Worm (Caenorhabditis elegans): Measurements from ENCODE around the gene wip-1.

The wip-1 gene

DNA sequence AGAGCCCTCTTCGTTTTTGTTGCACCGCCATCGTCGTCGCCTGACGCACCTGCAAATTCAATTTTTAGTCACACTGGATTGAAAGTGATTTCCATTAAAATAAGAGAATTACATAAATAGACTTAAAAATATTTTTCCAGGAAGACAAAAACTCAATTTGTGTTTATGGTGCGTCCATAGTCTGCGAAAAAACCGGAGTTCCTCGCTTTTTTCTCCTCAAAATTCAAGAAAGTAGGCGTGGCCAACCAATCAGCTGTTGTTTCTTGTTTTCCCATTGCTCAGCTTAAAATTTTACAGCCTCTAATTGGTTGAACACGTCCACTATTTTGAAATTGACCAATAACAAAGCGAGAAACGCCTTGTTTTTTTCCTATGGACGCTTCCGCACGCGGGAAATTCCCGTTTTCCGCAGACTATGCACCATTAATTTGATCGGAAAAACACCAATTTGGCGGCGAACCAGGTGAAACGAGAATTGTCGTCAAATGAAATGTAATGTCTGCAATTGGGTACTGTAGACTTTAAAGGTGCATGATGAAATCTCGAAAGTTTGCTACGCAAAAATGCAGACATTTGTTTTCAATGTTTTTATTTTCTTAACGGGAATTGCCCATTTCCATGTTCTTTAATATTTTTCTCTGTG is 33.9 kb upstream of the wip-1 start, which contains the start of gene C27F2.7 (continued):
- TF ChIP-seq xnd-1 (tag; optimal IDR thresholded peaks at IDR 0.05) = peak; percentile 80
- TF ChIP-seq Y53F4B.3 (GFP tag; IDR thresholded peaks at IDR 0.05) = no peak
- TF ChIP-seq zfh-2 (GFP tag; conservative IDR thresholded peaks at IDR 0.05) = no peak
- no peak for TF ChIP-seq cebp-2 (GFP tag; IDR thresholded peaks at IDR 0.05)
- TF ChIP-seq somi-1 (GFP tag; optimal IDR thresholded peaks at IDR 0.05) = no peak
- TF ChIP-seq unc-130 (GFP tag; optimal IDR thresholded peaks at IDR 0.05) = peak; percentile 45
- no peak for TF ChIP-seq B0035.1 (tag; optimal IDR thresholded peaks at IDR 0.05)
- TF ChIP-seq madf-8 (GFP tag; conservative IDR thresholded peaks at IDR 0.05) = peak; percentile 90
- TF ChIP-seq egrh-3 (GFP tag; IDR thresholded peaks at IDR 0.05) = no peak
- peak; percentile 70; the same call in 1 of the 2 replicates for TF ChIP-seq madf-3 (GFP tag; IDR thresholded peaks at IDR 0.05)
- no peak for TF ChIP-seq nhr-27 (tag; optimal IDR thresholded peaks at IDR 0.05)
- no peak for TF ChIP-seq ccch-3 (GFP tag; optimal IDR thresholded peaks at IDR 0.05)
- peak; percentile 71; the same call in 1 of the 2 replicates for TF ChIP-seq C17E4.6 (GFP tag; IDR thresholded peaks at IDR 0.05)
- no peak for TF ChIP-seq rec-8 (tag; optimal IDR thresholded peaks at IDR 0.05)
- no peak for TF ChIP-seq mel-28 (tag; optimal IDR thresholded peaks at IDR 0.05; ENCODE audit: borderline replicate concordance)
- TF ChIP-seq tlf-1 (GFP tag; optimal IDR thresholded peaks at IDR 0.05) = peak; percentile 60
- no peak for TF ChIP-seq mxl-1 (tag; optimal IDR thresholded peaks at IDR 0.05)
- no peak for TF ChIP-seq unc-62 (GFP tag; optimal IDR thresholded peaks at IDR 0.05)
- no peak for TF ChIP-seq F57C9.4 (tag; optimal IDR thresholded peaks at IDR 0.05)
- TF ChIP-seq bed-2 (GFP tag; IDR thresholded peaks at IDR 0.05) = no peak
- TF ChIP-seq F39B2.1 (GFP tag; IDR thresholded peaks at IDR 0.05) = no peak
- peak; percentile 81 for TF ChIP-seq Y95B8A.8 (GFP tag; IDR thresholded peaks at IDR 0.05)
- no peak for TF ChIP-seq B0261.1 (tag; optimal IDR thresholded peaks at IDR 0.05)
- TF ChIP-seq tbx-9 (tag; optimal IDR thresholded peaks at IDR 0.05; ENCODE audit: borderline replicate concordance) = no peak
- TF ChIP-seq ztf-18 (tag; optimal IDR thresholded peaks at IDR 0.05) = peak; percentile 46
- TF ChIP-seq F23B12.7 (tag; optimal IDR thresholded peaks at IDR 0.05; ENCODE audit: insufficient read depth) = no peak
- no peak for TF ChIP-seq rpc-1 (optimal IDR thresholded peaks at IDR 0.05)
- no peak for TF ChIP-seq rpc-1 (tag; optimal IDR thresholded peaks at IDR 0.05)
- TF ChIP-seq Y56A3A.18 (GFP tag; IDR thresholded peaks at IDR 0.05) = no peak
- no peak for TF ChIP-seq nhr-120 (GFP tag; IDR thresholded peaks at IDR 0.05)
- peak; percentile 47 for TF ChIP-seq dpl-1 (GFP tag; optimal IDR thresholded peaks at IDR 0.05)
- TF ChIP-seq die-1 (tag; optimal IDR thresholded peaks at IDR 0.05) = no peak
- TF ChIP-seq sptf-2 (GFP tag; optimal IDR thresholded peaks at IDR 0.05) = no peak
- TF ChIP-seq ceh-91 (GFP tag; IDR thresholded peaks at IDR 0.05) = peak; percentile 91
- TF ChIP-seq lag-1 (GFP tag; IDR thresholded peaks at IDR 0.05) = no peak
- 0 out of 2 replicates have a peak, but pooled peaks have one; percentile 34 for TF ChIP-seq aptf-2 (GFP tag; conservative IDR thresholded peaks at IDR 0.05)
- no peak for TF ChIP-seq ztf-3 (GFP tag; optimal IDR thresholded peaks at IDR 0.05)
- no peak for TF ChIP-seq sdz-38 (tag; optimal IDR thresholded peaks at IDR 0.05)
- TF ChIP-seq B0336.3 (GFP tag; IDR thresholded peaks at IDR 0.05) = peak; percentile 79
- no peak for TF ChIP-seq ceh-100 (GFP tag; IDR thresholded peaks at IDR 0.05)
- no peak for TF ChIP-seq snpc-4 (GFP tag; optimal IDR thresholded peaks at IDR 0.05)
- no peak for TF ChIP-seq snpc-4 (tag; optimal IDR thresholded peaks at IDR 0.05)
- TF ChIP-seq T26A5.8 (tag; optimal IDR thresholded peaks at IDR 0.05) = no peak
- no peak for TF ChIP-seq fkh-3 (tag; optimal IDR thresholded peaks at IDR 0.05)
- no peak for TF ChIP-seq pha-4 (tag; optimal IDR thresholded peaks at IDR 0.05)
- TF ChIP-seq F52B5.7 (tag; optimal IDR thresholded peaks at IDR 0.05) = no peak
- no peak for TF ChIP-seq ZK185.1 (tag; optimal IDR thresholded peaks at IDR 0.05; ENCODE audit: poor library complexity, severe bottlenecking)
- no peak for TF ChIP-seq lir-1 (GFP tag; conservative IDR thresholded peaks at IDR 0.05)
- peak; percentile 41 for TF ChIP-seq tbp1 (GFP tag; optimal IDR thresholded peaks at IDR 0.05)
